Fruit fly (Drosophila melanogaster) whole organism, prepupa: ENCODE measurements around the gene mei-P22.

Experiments used
- CG10669 ChIP-seq: fragments of 200-800 bp; sonication (Bioruptor generic); optimal IDR thresholded peaks from 3 replicates; lab custom pipeline; 2018; ENCODE audit warnings: missing biosample characterization, mild to moderate bottlenecking, missing genetic modification characterization, moderate library complexity
- CG32006 ChIP-seq: fragments of 200-800 bp; sonication (Bioruptor generic); optimal IDR thresholded peaks from 3 replicates; lab custom pipeline; 2017; ENCODE audit warnings: missing biosample characterization, mild to moderate bottlenecking, missing genetic modification characterization
- CG9139 ChIP-seq: fragments of 200-800 bp; sonication (Bioruptor generic); optimal IDR thresholded peaks from 3 replicates; lab custom pipeline; 2017; ENCODE audit warnings: missing biosample characterization, mild to moderate bottlenecking, missing genetic modification characterization
- Eip75B ChIP-seq: fragments of 200-800 bp; sonication (Bioruptor generic); optimal IDR thresholded peaks from 3 replicates; lab custom pipeline; 2016; ENCODE audit warnings: missing biosample characterization, missing genetic modification characterization
- Eip78C ChIP-seq: fragments of 200-800 bp; sonication (Bioruptor generic); peaks from one replicate; lab custom pipeline; 2016; ENCODE audit warnings: missing biosample characterization, missing genetic modification characterization
- Gug ChIP-seq: fragments of 200-800 bp; sonication (Bioruptor generic); IDR thresholded peaks from 2 replicates; pipeline ENCODE4 v1.3.6; 2022; ENCODE audit warnings: missing biosample characterization, missing genetic modification characterization
- Hr39 ChIP-seq: fragments of 200-800 bp; sonication (Bioruptor generic); optimal IDR thresholded peaks from 2 replicates; lab custom pipeline; 2016; ENCODE audit warnings: missing biosample characterization, missing genetic modification characterization
- achi ChIP-seq: fragments of 200-800 bp; sonication (Bioruptor generic); optimal IDR thresholded peaks from 3 replicates; lab custom pipeline; 2016; ENCODE audit warnings: missing biosample characterization, missing genetic modification characterization
- lz ChIP-seq: fragments of 200-800 bp; sonication (Bioruptor generic); optimal IDR thresholded peaks from 3 replicates; lab custom pipeline; 2016; ENCODE audit warnings: missing biosample characterization, missing genetic modification characterization
- ss ChIP-seq, 2 experiments: fragments of 200-800 bp; sonication (Bioruptor generic); optimal IDR thresholded peaks; 2 replicates in 1 of 2; 3 replicates in 1 of 2; lab custom pipeline; 2017 to 2018; ENCODE audit warnings: mild to moderate bottlenecking in 2 of 2, missing biosample characterization in 2 of 2, missing genetic modification characterization in 2 of 2, moderate library complexity in 1 of 2

dm6 chr3L:7238072-7238759, 6.0 kb upstream of the mei-P22 start, which contains the start of the genes CG14829 and BHD:
- TF ChIP-seq Gug (GFP tag; lab: Robert Waterston, UW) (no peak), CG32006 (GFP tag; lab: Kevin White, UChicago) (no peak), lz (GFP tag; lab: Kevin White, UChicago) (no peak), ss (GFP tag; optimal IDR thresholded peaks at IDR 0.05; lab: Kevin White, UChicago) (no peak), Eip75B (GFP tag; lab: Kevin White, UChicago) (no peak), Eip78C (GFP tag; lab: Kevin White, UChicago) (no peak), CG10669 (GFP tag; lab: Kevin White, UChicago) (no peak), achi (GFP tag; lab: Kevin White, UChicago) (no peak), CG9139 (GFP tag; lab: Kevin White, UChicago) (no peak), Hr39 (no peak)
